Fruit fly (Drosophila melanogaster) whole organism, embryonic: ENCODE data around the gene CG14227.

Experiments
- ATbp ChIP-seq: fragments of 200-800 bp; sonication (Bioruptor generic); optimal IDR thresholded peaks from 2 replicates; lab custom pipeline; 2017; ENCODE audit warnings: missing biosample characterization, mild to moderate bottlenecking, missing genetic modification characterization, missing genetic modification reagents
- Antp ChIP-seq: fragments of 200-800 bp; sonication (Bioruptor generic); optimal IDR thresholded peaks from 3 replicates; lab custom pipeline; 2016; ENCODE audit warnings: missing biosample characterization, missing genetic modification characterization
- CG11560 ChIP-seq: fragments of 200-800 bp; sonication (Bioruptor generic); IDR thresholded peaks from 3 replicates; pipeline ENCODE4 v1.3.6; 2022; ENCODE audit warnings: missing biosample characterization, missing genetic modification characterization
- CG11696 ChIP-seq: fragments of 200-800 bp; sonication (Bioruptor generic); IDR thresholded peaks from 2 replicates; pipeline ENCODE4 v1.3.6; 2022; ENCODE audit warnings: missing biosample characterization, missing genetic modification characterization
- CG15601 ChIP-seq: fragments of 200-800 bp; sonication (Bioruptor generic); optimal IDR thresholded peaks from 3 replicates; lab custom pipeline; 2019; ENCODE audit warnings: missing biosample characterization, mild to moderate bottlenecking, missing genetic modification characterization, moderate library complexity
- CG1602 ChIP-seq: fragments of 200-800 bp; sonication (Bioruptor generic); optimal IDR thresholded peaks from 3 replicates; lab custom pipeline; 2016; ENCODE audit warnings: missing biosample characterization, missing genetic modification characterization
- CG17328 ChIP-seq: fragments of 200-800 bp; sonication (Bioruptor generic); IDR thresholded peaks from 2 replicates; pipeline ENCODE4 v1.3.6; 2022; ENCODE audit warnings: missing biosample characterization, missing genetic modification characterization
- CG2116 ChIP-seq: fragments of 200-800 bp; sonication (Bioruptor generic); optimal IDR thresholded peaks from 3 replicates; lab custom pipeline; 2018; ENCODE audit warnings: missing biosample characterization, mild to moderate bottlenecking, missing genetic modification characterization
- CG3838 ChIP-seq: fragments of 200-800 bp; sonication (Bioruptor generic); optimal IDR thresholded peaks from 3 replicates; lab custom pipeline; 2016; ENCODE audit warnings: missing biosample characterization, missing genetic modification characterization
- CG4730 ChIP-seq: fragments of 200-800 bp; sonication (Bioruptor generic); IDR thresholded peaks from 2 replicates; pipeline ENCODE4 v1.3.6; 2022; ENCODE audit warnings: missing biosample characterization, missing genetic modification characterization
- CG5953 ChIP-seq: fragments of 200-800 bp; sonication (Bioruptor generic); IDR thresholded peaks from 2 replicates; pipeline ENCODE4 v1.3.6; 2022; ENCODE audit warnings: missing biosample characterization, missing genetic modification characterization
- CG6654 ChIP-seq: fragments of 200-800 bp; sonication (Bioruptor generic); optimal IDR thresholded peaks from 2 replicates; lab custom pipeline; 2017; ENCODE audit warnings: missing biosample characterization, mild to moderate bottlenecking, missing genetic modification characterization
- CG6689 ChIP-seq: fragments of 200-800 bp; sonication (Bioruptor generic); IDR thresholded peaks from 2 replicates; pipeline ENCODE4 v1.3.6; 2022; ENCODE audit warnings: missing biosample characterization, missing genetic modification characterization
- CG6765 ChIP-seq: fragments of 200-800 bp; sonication (Bioruptor generic); optimal IDR thresholded peaks from 3 replicates; lab custom pipeline; 2017; ENCODE audit warnings: missing biosample characterization, mild to moderate bottlenecking, missing genetic modification characterization
- CG8478 ChIP-seq: fragments of >200 bp; optimal IDR thresholded peaks from 2 replicates; lab custom pipeline; 2018
- CG9215 ChIP-seq: fragments of 200-800 bp; sonication (Bioruptor generic); IDR thresholded peaks from 2 replicates; pipeline ENCODE4 v1.3.6; 2022; ENCODE audit warnings: missing biosample characterization, missing genetic modification characterization
- CG9817 ChIP-seq: fragments of 200-800 bp; sonication (Bioruptor generic); optimal IDR thresholded peaks from 2 replicates; lab custom pipeline; 2018; ENCODE audit warnings: missing biosample characterization, mild to moderate bottlenecking, missing genetic modification characterization, moderate library complexity
- CHES-1-like ChIP-seq: fragments of 200-800 bp; sonication (Bioruptor generic); optimal IDR thresholded peaks from 2 replicates; lab custom pipeline; 2016; ENCODE audit warnings: missing biosample characterization, missing genetic modification characterization
- CoRest ChIP-seq: fragments of 200-800 bp; sonication (Bioruptor generic); optimal IDR thresholded peaks from 3 replicates; lab custom pipeline; 2018; ENCODE audit warnings: missing biosample characterization, mild to moderate bottlenecking, missing genetic modification characterization, moderate library complexity
- CrebB ChIP-seq: fragments of 200-800 bp; sonication (Bioruptor generic); optimal IDR thresholded peaks from 3 replicates; lab custom pipeline; 2018; ENCODE audit warnings: missing biosample characterization, mild to moderate bottlenecking, missing genetic modification characterization
- Dp ChIP-seq: fragments of 200-800 bp; sonication (Bioruptor generic); optimal IDR thresholded peaks from 2 replicates; lab custom pipeline; 2018; ENCODE audit warnings: missing biosample characterization, mild to moderate bottlenecking, missing genetic modification characterization, moderate library complexity
- Ets65A ChIP-seq: fragments of 200-800 bp; sonication (Bioruptor generic); peaks from one replicate; lab custom pipeline; 2016; ENCODE audit warnings: missing biosample characterization, missing genetic modification characterization
- Hey ChIP-seq: fragments of 200-800 bp; sonication (Bioruptor generic); optimal IDR thresholded peaks from 3 replicates; lab custom pipeline; 2018; ENCODE audit warnings: missing biosample characterization, mild to moderate bottlenecking, missing genetic modification characterization
- Hmx ChIP-seq: fragments of 200-800 bp; sonication (Bioruptor generic); optimal IDR thresholded peaks from 2 replicates; lab custom pipeline; 2016; ENCODE audit warnings: missing biosample characterization, missing genetic modification characterization
- Hr39 ChIP-seq: fragments of >200 bp; optimal IDR thresholded peaks from 2 replicates; lab custom pipeline; 2017
- Hsf ChIP-seq: fragments of 200-800 bp; sonication (Bioruptor generic); optimal IDR thresholded peaks from 3 replicates; lab custom pipeline; 2016; ENCODE audit warnings: missing biosample characterization, missing genetic modification characterization
- Myb ChIP-seq: fragments of 200-800 bp; sonication (Bioruptor generic); optimal IDR thresholded peaks from 2 replicates; lab custom pipeline; 2016; ENCODE audit warnings: missing biosample characterization, missing genetic modification characterization
- PHDP ChIP-seq: fragments of 200-800 bp; sonication (Bioruptor generic); optimal IDR thresholded peaks from 3 replicates; lab custom pipeline; 2018; ENCODE audit warnings: missing biosample characterization, mild to moderate bottlenecking, missing genetic modification characterization, moderate library complexity
- Side ChIP-seq: fragments of 200-800 bp; sonication (Bioruptor generic); optimal IDR thresholded peaks from 2 replicates; lab custom pipeline; 2016; ENCODE audit warnings: missing biosample characterization, missing genetic modification characterization
- Sin3A ChIP-seq: fragments of >200 bp; optimal IDR thresholded peaks from 2 replicates; lab custom pipeline; 2018
- Sry-δ ChIP-seq: fragments of 200-800 bp; sonication (Bioruptor generic); optimal IDR thresholded peaks from 2 replicates; lab custom pipeline; 2016; ENCODE audit warnings: missing biosample characterization, missing genetic modification characterization
- Xbp1 ChIP-seq: fragments of 200-800 bp; sonication (Bioruptor generic); optimal IDR thresholded peaks from 3 replicates; lab custom pipeline; 2016; ENCODE audit warnings: missing biosample characterization, mild to moderate bottlenecking, missing genetic modification characterization
- Xrp1 ChIP-seq: fragments of 200-800 bp; sonication (Bioruptor generic); IDR thresholded peaks from 2 replicates; pipeline ENCODE4 v1.3.6; 2022; ENCODE audit warnings: missing biosample characterization, missing genetic modification characterization
- cad ChIP-seq: fragments of >200 bp; optimal IDR thresholded peaks from 2 replicates; lab custom pipeline; 2017; ENCODE audit warnings: missing biosample characterization, missing genetic modification characterization
- ci ChIP-seq: fragments of 200-800 bp; sonication (Bioruptor generic); IDR thresholded peaks from 3 replicates; pipeline ENCODE4 v1.3.6; 2022; ENCODE audit warnings: missing biosample characterization, missing genetic modification characterization
- crp ChIP-seq, 2 experiments: fragments of 200-800 bp; sonication (Bioruptor generic); optimal IDR thresholded peaks; 2 replicates in 1 of 2; 3 replicates in 1 of 2; lab custom pipeline; 2017; ENCODE audit warnings: missing biosample characterization in 2 of 2, missing genetic modification characterization in 2 of 2, mild to moderate bottlenecking in 1 of 2, moderate library complexity in 1 of 2
- dan ChIP-seq: fragments of 200-800 bp; sonication (Bioruptor generic); IDR thresholded peaks from 2 replicates; pipeline ENCODE4 v1.3.6; 2022; ENCODE audit warnings: missing biosample characterization, missing genetic modification characterization
- emc ChIP-seq: fragments of 200-800 bp; sonication (Bioruptor generic); optimal IDR thresholded peaks from 2 replicates; lab custom pipeline; 2016; ENCODE audit warnings: missing biosample characterization, missing genetic modification characterization
- fd64A ChIP-seq: fragments of 200-800 bp; sonication (Bioruptor generic); optimal IDR thresholded peaks from 3 replicates; lab custom pipeline; 2018; ENCODE audit warnings: missing biosample characterization, mild to moderate bottlenecking, missing genetic modification characterization
- gcm ChIP-seq: fragments of 200-800 bp; sonication (Bioruptor generic); optimal IDR thresholded peaks from 2 replicates; lab custom pipeline; 2019; ENCODE audit warnings: missing biosample characterization, mild to moderate bottlenecking, missing genetic modification characterization, moderate library complexity
- ham ChIP-seq: fragments of 200-800 bp; sonication (Bioruptor generic); IDR thresholded peaks from 2 replicates; pipeline ENCODE4 v1.3.6; 2022; ENCODE audit warnings: missing biosample characterization, missing genetic modification characterization
- insv ChIP-seq, 2 experiments: fragments of 200-800 bp; sonication (Bioruptor generic); optimal IDR thresholded peaks; 3 replicates each; lab custom pipeline; 2016 to 2018; ENCODE audit warnings: missing biosample characterization in 2 of 2, missing genetic modification characterization in 2 of 2
- kah ChIP-seq: fragments of 200-800 bp; sonication (Bioruptor generic); optimal IDR thresholded peaks from 2 replicates; lab custom pipeline; 2018; ENCODE audit warnings: missing biosample characterization, mild to moderate bottlenecking, missing genetic modification characterization
- nerfin-2 ChIP-seq: fragments of 200-800 bp; sonication (Bioruptor generic); IDR thresholded peaks from 2 replicates; pipeline ENCODE4 v1.3.6; 2022; ENCODE audit warnings: missing biosample characterization, missing genetic modification characterization; ENCODE audit not compliant: partially characterized antibody
- peb ChIP-seq: fragments of 200-800 bp; sonication (Bioruptor generic); IDR thresholded peaks from 2 replicates; pipeline ENCODE4 v1.3.6; 2022; ENCODE audit warnings: missing biosample characterization, missing genetic modification characterization
- pho ChIP-seq: fragments of 200-800 bp; sonication (Bioruptor generic); optimal IDR thresholded peaks from 2 replicates; lab custom pipeline; 2016; ENCODE audit warnings: missing biosample characterization, missing genetic modification characterization
- repo ChIP-seq: fragments of 200-800 bp; sonication (Bioruptor generic); optimal IDR thresholded peaks from 2 replicates; lab custom pipeline; 2016; ENCODE audit warnings: missing biosample characterization, missing genetic modification characterization
- row ChIP-seq: fragments of 200-800 bp; sonication (Bioruptor generic); IDR thresholded peaks from 3 replicates; pipeline ENCODE4 v1.3.6; 2022; ENCODE audit warnings: missing biosample characterization, missing genetic modification characterization
- seq ChIP-seq: fragments of 200-800 bp; sonication (Bioruptor generic); IDR thresholded peaks from 2 replicates; pipeline ENCODE4 v1.3.6; 2022; ENCODE audit warnings: missing biosample characterization, missing genetic modification characterization
- sim ChIP-seq: fragments of 200-800 bp; sonication (Bioruptor generic); IDR thresholded peaks from 2 replicates; pipeline ENCODE4 v1.3.6; 2022; ENCODE audit warnings: missing biosample characterization, missing genetic modification characterization
- tio ChIP-seq: fragments of 200-800 bp; sonication (Bioruptor generic); optimal IDR thresholded peaks from 2 replicates; lab custom pipeline; 2017; ENCODE audit warnings: missing biosample characterization, missing genetic modification characterization, inconsistent platforms
- vnd ChIP-seq: fragments of 200-800 bp; sonication (Bioruptor generic); IDR thresholded peaks from 3 replicates; pipeline ENCODE4 v1.3.6; 2022; ENCODE audit warnings: missing biosample characterization, missing genetic modification characterization; ENCODE audit not compliant: partially characterized antibody
- zfh2 ChIP-seq: fragments of 200-800 bp; sonication (Bioruptor generic); optimal IDR thresholded peaks from 2 replicates; lab custom pipeline; 2016; ENCODE audit warnings: missing biosample characterization, missing genetic modification characterization

CG14227 gene

DNA sequence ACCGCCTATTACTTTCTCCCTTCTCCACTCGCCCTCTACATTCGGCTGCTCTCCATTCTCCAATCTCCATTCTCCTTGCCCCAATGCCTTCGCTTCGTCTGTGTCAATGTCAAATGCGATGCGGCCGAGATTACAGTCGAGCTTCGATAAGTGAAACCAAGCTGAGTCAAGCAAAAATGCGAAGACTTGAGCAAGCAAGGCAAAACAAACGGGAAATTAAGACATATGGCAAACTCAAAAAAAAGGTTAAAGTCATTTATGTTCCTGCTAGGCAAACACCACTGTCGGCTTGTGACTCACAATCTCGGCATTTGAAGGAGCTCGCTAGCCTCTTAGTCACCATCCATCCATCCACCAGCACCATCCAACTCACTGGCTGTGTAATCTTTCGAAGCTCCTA is 20.3 kb downstream of the CG14227 start:
- TF ChIP-seq CHES-1-like (GFP tag; lab: Kevin White, UChicago) = peak; percentile 98
- TF ChIP-seq row (GFP tag; lab: Robert Waterston, UW) = peak; percentile 98
- peak; percentile 97 for TF ChIP-seq Xrp1 (GFP tag; lab: Robert Waterston, UW)
- TF ChIP-seq CG4730 (GFP tag; lab: Robert Waterston, UW) = peak; percentile 90
- peak; percentile 89 for TF ChIP-seq CG3838 (GFP tag; lab: Kevin White, UChicago)
- peak; percentile 78 for TF ChIP-seq CG6654 (GFP tag; lab: Kevin White, UChicago)
- peak; percentile 97 for TF ChIP-seq CoRest (tag; lab: Kevin White, UChicago)
- TF ChIP-seq CG9817 (tag; lab: Kevin White, UChicago) = peak; percentile 97
- TF ChIP-seq fd64A = peak; percentile 85
- peak; percentile 94 for TF ChIP-seq repo (GFP tag; lab: Kevin White, UChicago)
- TF ChIP-seq Ets65A (GFP tag; lab: Kevin White, UChicago) = peak; percentile 100
- TF ChIP-seq PHDP (tag; lab: Kevin White, UChicago) = peak; percentile 95
- no peak for TF ChIP-seq vnd (GFP tag; lab: Robert Waterston, UW)
- TF ChIP-seq ci = peak; percentile 98
- peak; percentile 94 for TF ChIP-seq CrebB
- no peak for TF ChIP-seq Sin3A (lab: Kevin White, UChicago)
- no peak for TF ChIP-seq Hr39 (lab: Kevin White, UChicago)
- peak; percentile 98 for TF ChIP-seq CG17328
- no peak for TF ChIP-seq CG8478 (lab: Kevin White, UChicago)
- TF ChIP-seq ATbp = peak; percentile 96
- peak; percentile 85 for TF ChIP-seq CG9215 (GFP tag; lab: Robert Waterston, UW)
- TF ChIP-seq pho (GFP tag; lab: Kevin White, UChicago) = peak; percentile 96
- TF ChIP-seq tio (GFP tag; lab: Kevin White, UChicago) = peak; percentile 96
- peak; percentile 78 for TF ChIP-seq emc (GFP tag; lab: Kevin White, UChicago)
- peak; percentile 12 to 67 for TF ChIP-seq insv (GFP tag; optimal IDR thresholded peaks at IDR 0.05; lab: Kevin White, UChicago)
- TF ChIP-seq nerfin-2 (GFP tag; lab: Robert Waterston, UW) = no peak
- TF ChIP-seq CG15601 (tag; lab: Kevin White, UChicago) = peak; percentile 95
- peak; percentile 12 for TF ChIP-seq Dp (GFP tag; lab: Kevin White, UChicago)
- no peak for TF ChIP-seq Hmx
- peak; percentile 96 for TF ChIP-seq gcm (GFP tag; lab: Kevin White, UChicago)
- TF ChIP-seq crp (GFP tag; optimal IDR thresholded peaks at IDR 0.05; lab: Kevin White, UChicago) = peak in 1 of 2 experiments; percentile 64
- TF ChIP-seq ham (GFP tag; lab: Robert Waterston, UW) = peak; percentile 77
- TF ChIP-seq CG6765 (GFP tag; lab: Kevin White, UChicago) = peak; percentile 78
- TF ChIP-seq dan (GFP tag; lab: Robert Waterston, UW) = peak; percentile 91
- TF ChIP-seq Antp (GFP tag; lab: Kevin White, UChicago) = peak; percentile 99
- peak; percentile 90 for TF ChIP-seq Myb
- peak; percentile 96 for TF ChIP-seq CG5953 (GFP tag; lab: Robert Waterston, UW)
- TF ChIP-seq CG2116 (GFP tag; lab: Kevin White, UChicago) = peak; percentile 74
- peak; percentile 94 for TF ChIP-seq CG6689 (GFP tag; lab: Robert Waterston, UW)
- peak; percentile 98 for TF ChIP-seq Xbp1 (GFP tag; lab: Kevin White, UChicago)
- peak; percentile 96 for TF ChIP-seq CG1602
- TF ChIP-seq seq (GFP tag; lab: Robert Waterston, UW) = peak; percentile 95
- TF ChIP-seq sim = peak; percentile 73
- TF ChIP-seq Hey (tag; lab: Kevin White, UChicago) = peak; percentile 89
- TF ChIP-seq CG11696 (GFP tag; lab: Robert Waterston, UW) = peak; percentile 78
- peak; percentile 68 for TF ChIP-seq Sry-δ
- peak; percentile 99 for TF ChIP-seq Side (GFP tag; lab: Kevin White, UChicago)
- peak; percentile 85 for TF ChIP-seq CG11560 (tag; lab: Robert Waterston, UW)
- peak; percentile 97 for TF ChIP-seq Hsf (GFP tag; lab: Kevin White, UChicago)
- no peak for TF ChIP-seq cad
- TF ChIP-seq zfh2 = peak; percentile 98
- TF ChIP-seq kah (GFP tag; lab: Kevin White, UChicago) = peak; percentile 78
- TF ChIP-seq peb (GFP tag; lab: Robert Waterston, UW) = peak; percentile 88
